Fruit fly (Drosophila melanogaster) whole organism, embryonic: ENCODE data around the gene CG43867.

ENCODE experiments used
- Asciz ChIP-seq: fragments of 200-800 bp; sonication (Bioruptor generic); optimal IDR thresholded peaks from 2 replicates; lab custom pipeline; 2017; ENCODE audit warnings: missing biosample characterization, mild to moderate bottlenecking, missing genetic modification characterization, missing genetic modification reagents
- B-H2 ChIP-seq: fragments of 200-800 bp; sonication (Bioruptor generic); optimal IDR thresholded peaks from 2 replicates; lab custom pipeline; 2018; ENCODE audit warnings: missing biosample characterization, mild to moderate bottlenecking, missing genetic modification characterization
- BtbVII ChIP-seq: fragments of 200-800 bp; sonication (Bioruptor generic); optimal IDR thresholded peaks from 3 replicates; lab custom pipeline; 2017; ENCODE audit warnings: missing biosample characterization, mild to moderate bottlenecking, missing genetic modification characterization
- CG1024 ChIP-seq: fragments of 200-800 bp; sonication (Bioruptor generic); IDR thresholded peaks from 2 replicates; pipeline ENCODE4 v1.3.6; 2022; ENCODE audit warnings: missing biosample characterization, missing genetic modification characterization
- CG10462 ChIP-seq: fragments of 200-800 bp; sonication (Bioruptor generic); optimal IDR thresholded peaks from 2 replicates; lab custom pipeline; 2016; ENCODE audit warnings: missing biosample characterization, missing genetic modification characterization
- CG10543 ChIP-seq: fragments of 200-800 bp; sonication (Bioruptor generic); optimal IDR thresholded peaks from 3 replicates; lab custom pipeline; 2017; ENCODE audit warnings: missing biosample characterization, mild to moderate bottlenecking, missing genetic modification characterization, moderate library complexity
- CG10654 ChIP-seq: fragments of 200-800 bp; sonication (Bioruptor generic); optimal IDR thresholded peaks from 2 replicates; lab custom pipeline; 2016; ENCODE audit warnings: missing biosample characterization, missing genetic modification characterization
- CG11695 ChIP-seq: fragments of 200-800 bp; sonication (Bioruptor generic); IDR thresholded peaks from 3 replicates; pipeline ENCODE4 v1.3.6; 2022; ENCODE audit warnings: missing biosample characterization, missing genetic modification characterization
- CG11723 ChIP-seq: fragments of 200-800 bp; sonication (Bioruptor generic); optimal IDR thresholded peaks from 2 replicates; lab custom pipeline; 2017; ENCODE audit warnings: missing biosample characterization, mild to moderate bottlenecking, missing genetic modification characterization
- CG12071 ChIP-seq: fragments of 200-800 bp; sonication (Bioruptor generic); optimal IDR thresholded peaks from 3 replicates; lab custom pipeline; 2018; ENCODE audit warnings: missing biosample characterization, mild to moderate bottlenecking, missing genetic modification characterization
- CG15011 ChIP-seq: fragments of 200-800 bp; sonication (Bioruptor generic); optimal IDR thresholded peaks from 3 replicates; lab custom pipeline; 2018; ENCODE audit warnings: missing biosample characterization, mild to moderate bottlenecking, missing genetic modification characterization
- CG15696 ChIP-seq: fragments of 200-800 bp; sonication (Bioruptor generic); optimal IDR thresholded peaks from 2 replicates; lab custom pipeline; 2019; ENCODE audit warnings: missing biosample characterization, mild to moderate bottlenecking, missing genetic modification characterization, moderate library complexity
- CG16815 ChIP-seq: fragments of 200-800 bp; sonication (Bioruptor generic); optimal IDR thresholded peaks from 3 replicates; lab custom pipeline; 2017; ENCODE audit warnings: missing biosample characterization, mild to moderate bottlenecking, missing genetic modification characterization
- CG16863 ChIP-seq: fragments of 200-800 bp; sonication (Bioruptor generic); optimal IDR thresholded peaks from 3 replicates; lab custom pipeline; 2016; ENCODE audit warnings: missing biosample characterization, missing genetic modification characterization
- CG17359 ChIP-seq: fragments of 200-800 bp; sonication (Bioruptor generic); optimal IDR thresholded peaks from 3 replicates; lab custom pipeline; 2018; ENCODE audit warnings: missing biosample characterization, mild to moderate bottlenecking, missing genetic modification characterization, moderate library complexity
- CG17612 ChIP-seq: fragments of 200-800 bp; sonication (Bioruptor generic); IDR thresholded peaks from 2 replicates; pipeline ENCODE4 v1.3.6; 2022; ENCODE audit warnings: missing biosample characterization, missing genetic modification characterization
- CG30431 ChIP-seq: fragments of 200-800 bp; sonication (Bioruptor generic); optimal IDR thresholded peaks from 2 replicates; lab custom pipeline; 2017; ENCODE audit warnings: missing biosample characterization, missing genetic modification characterization
- CG31224 ChIP-seq: fragments of 200-800 bp; sonication (Bioruptor generic); IDR thresholded peaks from 2 replicates; pipeline ENCODE4 v1.3.6; 2022; ENCODE audit warnings: missing biosample characterization, missing genetic modification characterization
- CG31388 ChIP-seq: fragments of 200-800 bp; sonication (Bioruptor generic); optimal IDR thresholded peaks from 2 replicates; lab custom pipeline; 2016; ENCODE audit warnings: missing biosample characterization, missing genetic modification characterization
- CG3726 ChIP-seq: fragments of 200-800 bp; sonication (Bioruptor generic); IDR thresholded peaks from 3 replicates; pipeline ENCODE4, ENCODE4 v1.3.6; 2022; ENCODE audit warnings: missing biosample characterization, missing genetic modification characterization
- CG3838 ChIP-seq: fragments of 200-800 bp; sonication (Bioruptor generic); optimal IDR thresholded peaks from 3 replicates; lab custom pipeline; 2016; ENCODE audit warnings: missing biosample characterization, missing genetic modification characterization
- CG6813 ChIP-seq: fragments of 200-800 bp; sonication (Bioruptor generic); optimal IDR thresholded peaks from 2 replicates; lab custom pipeline; 2017; ENCODE audit warnings: missing biosample characterization, missing genetic modification characterization, mild to moderate bottlenecking, moderate library complexity, missing genetic modification reagents
- CG7963 ChIP-seq: fragments of 200-800 bp; sonication (Bioruptor generic); IDR thresholded peaks from 3 replicates; pipeline ENCODE4 v1.3.6; 2022; ENCODE audit warnings: missing biosample characterization, missing genetic modification characterization; ENCODE audit not compliant: partially characterized antibody
- CrebB ChIP-seq: fragments of 200-800 bp; sonication (Bioruptor generic); optimal IDR thresholded peaks from 3 replicates; lab custom pipeline; 2018; ENCODE audit warnings: missing biosample characterization, mild to moderate bottlenecking, missing genetic modification characterization
- Dad ChIP-seq: fragments of 200-800 bp; sonication (Bioruptor generic); optimal IDR thresholded peaks from 3 replicates; lab custom pipeline; 2016; ENCODE audit warnings: missing biosample characterization, missing genetic modification characterization
- Dp ChIP-seq: fragments of 200-800 bp; sonication (Bioruptor generic); optimal IDR thresholded peaks from 2 replicates; lab custom pipeline; 2018; ENCODE audit warnings: missing biosample characterization, mild to moderate bottlenecking, missing genetic modification characterization, moderate library complexity
- Hmx ChIP-seq: fragments of 200-800 bp; sonication (Bioruptor generic); optimal IDR thresholded peaks from 2 replicates; lab custom pipeline; 2016; ENCODE audit warnings: missing biosample characterization, missing genetic modification characterization
- NK7.1 ChIP-seq: fragments of 200-800 bp; sonication (Bioruptor generic); optimal IDR thresholded peaks from 3 replicates; lab custom pipeline; 2016; ENCODE audit warnings: missing biosample characterization, missing genetic modification characterization
- Nf-YC ChIP-seq: fragments of 200-800 bp; optimal IDR thresholded peaks from 3 replicates; lab custom pipeline; 2019; ENCODE audit warnings: missing biosample characterization, mild to moderate bottlenecking, missing genetic modification characterization, moderate library complexity
- PHDP ChIP-seq: fragments of 200-800 bp; sonication (Bioruptor generic); optimal IDR thresholded peaks from 3 replicates; lab custom pipeline; 2018; ENCODE audit warnings: missing biosample characterization, mild to moderate bottlenecking, missing genetic modification characterization, moderate library complexity
- ap ChIP-seq: fragments of 200-800 bp; sonication (Bioruptor generic); IDR thresholded peaks from 2 replicates; pipeline ENCODE4 v1.3.6; 2022; ENCODE audit warnings: missing biosample characterization, missing genetic modification characterization
- ato ChIP-seq: fragments of 200-800 bp; sonication (Bioruptor generic); IDR thresholded peaks from 2 replicates; pipeline ENCODE4 v1.3.6; 2022; ENCODE audit warnings: missing biosample characterization, missing genetic modification characterization; ENCODE audit not compliant: partially characterized antibody
- chinmo ChIP-seq: fragments of 200-800 bp; sonication (Bioruptor generic); IDR thresholded peaks from 4 replicates; pipeline ENCODE4 v1.3.6; 2022; ENCODE audit warnings: missing biosample characterization, missing genetic modification characterization; ENCODE audit not compliant: partially characterized antibody
- dm ChIP-seq: fragments of 200-800 bp; sonication (Bioruptor generic); optimal IDR thresholded peaks from 3 replicates; lab custom pipeline; 2016; ENCODE audit warnings: missing biosample characterization, missing genetic modification characterization
- en ChIP-seq: fragments of 200-800 bp; sonication (Bioruptor generic); optimal IDR thresholded peaks from 2 replicates; lab custom pipeline; 2016; ENCODE audit warnings: missing biosample characterization, missing genetic modification characterization
- exex ChIP-seq: fragments of 200-800 bp; sonication (Bioruptor generic); optimal IDR thresholded peaks from 4 replicates; lab custom pipeline; 2018; ENCODE audit warnings: missing biosample characterization, mild to moderate bottlenecking, missing genetic modification characterization, moderate library complexity
- fd102C ChIP-seq: fragments of 200-800 bp; sonication (Bioruptor generic); optimal IDR thresholded peaks from 2 replicates; lab custom pipeline; 2018; ENCODE audit warnings: missing biosample characterization, mild to moderate bottlenecking, missing genetic modification characterization, moderate library complexity
- fu2 ChIP-seq: fragments of 200-800 bp; sonication (Bioruptor generic); optimal IDR thresholded peaks from 2 replicates; lab custom pipeline; 2016; ENCODE audit warnings: missing biosample characterization, missing genetic modification characterization
- grn ChIP-seq: fragments of 200-800 bp; sonication (Bioruptor generic); optimal IDR thresholded peaks from 3 replicates; lab custom pipeline; 2017; ENCODE audit warnings: missing biosample characterization, missing genetic modification characterization
- h ChIP-seq: fragments of >200 bp; optimal IDR thresholded peaks from 2 replicates; lab custom pipeline; 2017
- hb ChIP-seq: fragments of 200-800 bp; sonication (Bioruptor generic); IDR thresholded peaks from 3 replicates; pipeline ENCODE4 v1.3.6; 2022; ENCODE audit warnings: missing biosample characterization, missing genetic modification characterization; ENCODE audit not compliant: partially characterized antibody
- kay ChIP-seq: fragments of 200-800 bp; sonication (Bioruptor generic); optimal IDR thresholded peaks from 2 replicates; lab custom pipeline; 2016; ENCODE audit warnings: missing biosample characterization, missing genetic modification characterization
- lab ChIP-seq: fragments of 200-800 bp; sonication (Bioruptor generic); optimal IDR thresholded peaks from 3 replicates; lab custom pipeline; 2017; ENCODE audit warnings: missing biosample characterization, missing genetic modification characterization, mild to moderate bottlenecking, moderate library complexity, missing genetic modification reagents
- nmo ChIP-seq: fragments of 200-800 bp; sonication (Bioruptor generic); optimal IDR thresholded peaks from 2 replicates; lab custom pipeline; 2018; ENCODE audit warnings: missing biosample characterization, mild to moderate bottlenecking, missing genetic modification characterization, moderate library complexity
- p53 ChIP-seq: fragments of 200-800 bp; sonication (Bioruptor generic); optimal IDR thresholded peaks from 2 replicates; lab custom pipeline; 2016; ENCODE audit warnings: missing biosample characterization, missing genetic modification characterization
- schlank ChIP-seq: fragments of 200-800 bp; sonication (Bioruptor generic); optimal IDR thresholded peaks from 2 replicates; lab custom pipeline; 2018; ENCODE audit warnings: missing biosample characterization, mild to moderate bottlenecking, missing genetic modification characterization
- sima ChIP-seq: fragments of 200-800 bp; sonication (Bioruptor generic); optimal IDR thresholded peaks from 2 replicates; lab custom pipeline; 2016; ENCODE audit warnings: missing biosample characterization, missing genetic modification characterization
- tgo ChIP-seq: fragments of 200-800 bp; sonication (Bioruptor generic); IDR thresholded peaks from 3 replicates; pipeline ENCODE4 v1.3.6; 2022; ENCODE audit warnings: missing biosample characterization, missing genetic modification characterization
- zf30C ChIP-seq: fragments of 200-800 bp; sonication (Bioruptor generic); optimal IDR thresholded peaks from 3 replicates; lab custom pipeline; 2018; ENCODE audit warnings: missing biosample characterization, mild to moderate bottlenecking, missing genetic modification characterization

Gene CG43867

dm6 chrX:935049-935900 lies 7.5 kb upstream of the CG43867 start, which contains the start of gene TRAM (continued):
- peak; percentile 91 for TF ChIP-seq CG31388 (GFP tag; lab: Kevin White, UChicago)
- peak; percentile 95 for TF ChIP-seq en (GFP tag; lab: Kevin White, UChicago)
- peak; percentile 98 for TF ChIP-seq CG17359 (tag; lab: Kevin White, UChicago)
- peak; percentile 96 for TF ChIP-seq BtbVII (GFP tag; lab: Kevin White, UChicago)
- peak; percentile 98 for TF ChIP-seq nmo (GFP tag; lab: Kevin White, UChicago)
- TF ChIP-seq ap, result peak; percentile 98
- TF ChIP-seq CG1024 (GFP tag; lab: Robert Waterston, UW), result peak; percentile 96
- peak; percentile 94 for TF ChIP-seq Asciz (GFP tag; lab: Kevin White, UChicago)
- TF ChIP-seq exex (tag; lab: Kevin White, UChicago), result peak; percentile 84
- TF ChIP-seq CG15011 (GFP tag; lab: Kevin White, UChicago), result no peak
- peak; percentile 99 for TF ChIP-seq B-H2 (GFP tag; lab: Kevin White, UChicago)
- peak; percentile 49 for TF ChIP-seq zf30C (GFP tag; lab: Kevin White, UChicago)
- peak; percentile 98 for TF ChIP-seq CG12071
- TF ChIP-seq chinmo (GFP tag; lab: Robert Waterston, UW), result no peak
- peak; percentile 97 for TF ChIP-seq CG17612 (GFP tag; lab: Robert Waterston, UW)
- TF ChIP-seq Dp (GFP tag; lab: Kevin White, UChicago), result peak; percentile 89
- peak; percentile 95 for TF ChIP-seq p53
- TF ChIP-seq sima (GFP tag; lab: Kevin White, UChicago), result peak; percentile 95
- peak; percentile 85 for TF ChIP-seq Hmx
- TF ChIP-seq ato, result peak; percentile 71
- TF ChIP-seq CG15696 (tag; lab: Kevin White, UChicago), result peak; percentile 96
- peak; percentile 97 for TF ChIP-seq CrebB (tag; lab: Kevin White, UChicago)
- TF ChIP-seq CG30431, result peak; percentile 98
- TF ChIP-seq CG7963 (GFP tag; lab: Robert Waterston, UW), result peak; percentile 67; the same call in 1 of the 3 replicates
- peak; percentile 99 for TF ChIP-seq lab (GFP tag; lab: Kevin White, UChicago)
- TF ChIP-seq CG16863 (GFP tag; lab: Kevin White, UChicago), result peak; percentile 99
- TF ChIP-seq h (lab: Kevin White, UChicago), result no peak
- TF ChIP-seq fu2, result peak; percentile 98
- peak; percentile 98 for TF ChIP-seq CG11695 (GFP tag; lab: Robert Waterston, UW)
- TF ChIP-seq CG10543 (GFP tag; lab: Kevin White, UChicago), result peak; percentile 99
- TF ChIP-seq CG6813 (GFP tag; lab: Kevin White, UChicago), result peak; percentile 96
- TF ChIP-seq CG10654 (GFP tag; lab: Kevin White, UChicago), result peak; percentile 98
- TF ChIP-seq PHDP, result peak; percentile 98
- TF ChIP-seq Nf-YC, result peak; percentile 91
- peak; percentile 98 for TF ChIP-seq CG16815
- TF ChIP-seq grn, result peak; percentile 81
- TF ChIP-seq dm (GFP tag; lab: Kevin White, UChicago), result peak; percentile 98
- TF ChIP-seq CG11723, result peak; percentile 99
- peak; percentile 89 for TF ChIP-seq fd102C (GFP tag; lab: Kevin White, UChicago)
- peak; percentile 97 for TF ChIP-seq CG3838
- peak; percentile 97 for TF ChIP-seq CG31224
- TF ChIP-seq Dad (GFP tag; lab: Kevin White, UChicago), result peak; percentile 98
- TF ChIP-seq kay (GFP tag; lab: Kevin White, UChicago), result peak; percentile 95
- peak; percentile 97 for TF ChIP-seq schlank (tag; lab: Kevin White, UChicago)
- TF ChIP-seq NK7.1 (GFP tag; lab: Kevin White, UChicago), result peak; percentile 96
- peak; percentile 70 for TF ChIP-seq hb
- peak; percentile 96 for TF ChIP-seq CG10462 (GFP tag; lab: Kevin White, UChicago)
- peak; percentile 99 for TF ChIP-seq CG3726 (GFP tag; lab: Robert Waterston, UW)
- TF ChIP-seq tgo (GFP tag; lab: Robert Waterston, UW), result peak; percentile 98
